Worm (Caenorhabditis elegans) whole organism, L4 larva: ENCODE data around the gene taf-3.

Experiments used
- D1046.2 ChIP-seq: fragments of 200-800 bp; sonication (Bioruptor generic); IDR thresholded peaks from 2 replicates; pipeline ENCODE4 v1.3.6; 2022; ENCODE audit warnings: missing genetic modification characterization, missing compliant biosample characterization
- F44E2.7 ChIP-seq: fragments of 200-800 bp; sonication (Bioruptor generic); IDR thresholded peaks from 2 replicates; pipeline ENCODE4 v2.1.2; 2022; ENCODE audit warnings: missing genetic modification characterization, missing compliant biosample characterization
- R02D3.7 ChIP-seq: fragments of 150-350 bp; sonication (generic microtip); optimal IDR thresholded peaks from 3 replicates; lab custom pipeline; 2014; ENCODE audit warnings: missing biosample characterization, missing genetic modification characterization
- fkh-10 ChIP-seq: fragments of 150-350 bp; optimal IDR thresholded peaks from 2 replicates; lab custom pipeline; 2014; ENCODE audit warnings: missing biosample characterization, missing genetic modification reagents, missing genetic modification characterization
- jun-1 ChIP-seq: fragments of 150-350 bp; optimal IDR thresholded peaks from 2 replicates; lab custom pipeline; 2014; ENCODE audit warnings: missing biosample characterization, missing genetic modification reagents, missing genetic modification characterization
- lin-39 ChIP-seq: fragments of 150-350 bp; optimal IDR thresholded peaks from 2 replicates; lab custom pipeline; 2014; ENCODE audit warnings: missing biosample characterization, missing genetic modification reagents, missing genetic modification characterization
- nhr-11 ChIP-seq: fragments of 150-350 bp; optimal IDR thresholded peaks from 2 replicates; lab custom pipeline; 2014; ENCODE audit warnings: missing biosample characterization, missing genetic modification characterization
- nhr-111 ChIP-seq: fragments of 200-800 bp; sonication (Bioruptor generic); optimal IDR thresholded peaks from 2 replicates; lab custom pipeline; 2018; ENCODE audit warnings: mild to moderate bottlenecking, missing genetic modification characterization, missing compliant biosample characterization
- nhr-77 ChIP-seq: fragments of 150-350 bp; optimal IDR thresholded peaks from 2 replicates; lab custom pipeline; 2014; ENCODE audit warnings: missing biosample characterization, missing genetic modification characterization
- sdz-12 ChIP-seq: fragments of 200-800 bp; sonication (Bioruptor generic); optimal IDR thresholded peaks from 2 replicates; lab custom pipeline; 2018; ENCODE audit warnings: mild to moderate bottlenecking, missing genetic modification characterization, missing compliant biosample characterization
- snpc-4 ChIP-seq: fragments of 150-350 bp; optimal IDR thresholded peaks from 2 replicates; lab custom pipeline; 2014; ENCODE audit warnings: missing biosample characterization, missing genetic modification characterization
- zip-11 ChIP-seq: fragments of 200-800 bp; sonication (Bioruptor generic); IDR thresholded peaks from 2 replicates; pipeline ENCODE4 v1.3.6; 2022; ENCODE audit warnings: missing genetic modification characterization, missing compliant biosample characterization

DNA sequence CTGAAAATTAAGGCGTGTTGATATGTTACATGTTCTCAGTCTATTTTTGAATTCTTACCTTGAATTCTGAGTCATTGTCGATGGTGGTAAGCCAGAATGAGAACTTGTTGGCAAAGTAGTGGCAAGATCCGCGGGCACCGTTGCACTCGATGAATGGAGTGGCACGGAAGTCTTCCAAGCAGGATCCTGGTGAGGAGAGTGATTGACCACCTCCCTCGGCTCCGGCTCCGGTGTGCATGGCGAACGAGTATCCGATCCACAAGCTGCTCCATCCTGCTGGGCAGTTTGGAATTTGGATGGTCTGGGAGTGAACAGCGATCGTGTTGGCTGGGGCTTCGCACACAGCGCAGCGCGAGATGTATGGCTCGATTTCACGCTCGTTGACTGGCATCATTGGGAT is 48.9 kb downstream of the taf-3 start:
- TF ChIP-seq D1046.2 (GFP tag; lab: Robert Waterston, UW), result no peak
- TF ChIP-seq nhr-77 (tag; lab: Kevin White, UChicago), result no peak
- TF ChIP-seq F44E2.7, result no peak
- no peak for TF ChIP-seq snpc-4 (tag; lab: Kevin White, UChicago)
- TF ChIP-seq zip-11, result no peak
- TF ChIP-seq nhr-11 (tag; lab: Kevin White, UChicago), result no peak
- no peak for TF ChIP-seq R02D3.7 (tag; lab: Kevin White, UChicago)
- TF ChIP-seq lin-39, result no peak
- no peak for TF ChIP-seq fkh-10 (GFP tag; lab: Kevin White, UChicago)
- TF ChIP-seq sdz-12 (GFP tag; lab: Kevin White, UChicago), result no peak
- no peak for TF ChIP-seq nhr-111 (GFP tag; lab: Kevin White, UChicago)
- TF ChIP-seq jun-1, result no peak
